Fruit fly (Drosophila melanogaster): ENCODE results near the gene CG45011.

- TF ChIP-seq h (GFP tag; optimal IDR thresholded peaks at IDR 0.05) = peak; percentile 71
- peak; percentile 63 for TF ChIP-seq br (GFP tag; optimal IDR thresholded peaks at IDR 0.05)
- no peak for TF ChIP-seq dsf (GFP tag; optimal IDR thresholded peaks at IDR 0.05; ENCODE audit: borderline replicate concordance)
- no peak for TF ChIP-seq HLH106 (tag; optimal IDR thresholded peaks at IDR 0.05)
- no peak for TF ChIP-seq pan (optimal IDR thresholded peaks at IDR 0.05)
- TF ChIP-seq Jra (GFP tag; optimal IDR thresholded peaks at IDR 0.05) = peak; percentile 50
These were observed 26.1 kb upstream of the CG45011 start for dm6 chr2L:11807697-11808226.
